Fruit fly (Drosophila melanogaster) whole organism, embryonic: ENCODE data around the gene CG7342.

ENCODE experiments used
- ATbp ChIP-seq: fragments of 200-800 bp; sonication (Bioruptor generic); optimal IDR thresholded peaks from 2 replicates; lab custom pipeline; 2017; ENCODE audit warnings: missing biosample characterization, mild to moderate bottlenecking, missing genetic modification characterization, missing genetic modification reagents
- Atf3 ChIP-seq: fragments of 200-800 bp; sonication (Bioruptor generic); optimal IDR thresholded peaks from 3 replicates; lab custom pipeline; 2016; ENCODE audit warnings: missing biosample characterization, missing genetic modification characterization
- Awh ChIP-seq: fragments of 200-800 bp; sonication (Bioruptor generic); IDR thresholded peaks from 2 replicates; pipeline ENCODE4, ENCODE4 v1.3.6; 2022; ENCODE audit warnings: missing biosample characterization, missing genetic modification characterization
- B-H2 ChIP-seq: fragments of 200-800 bp; sonication (Bioruptor generic); optimal IDR thresholded peaks from 2 replicates; lab custom pipeline; 2018; ENCODE audit warnings: missing biosample characterization, mild to moderate bottlenecking, missing genetic modification characterization
- CG10267 ChIP-seq: fragments of 200-800 bp; sonication (Bioruptor generic); optimal IDR thresholded peaks from 2 replicates; lab custom pipeline; 2018; ENCODE audit warnings: missing biosample characterization, mild to moderate bottlenecking, missing genetic modification characterization, moderate library complexity
- CG10431 ChIP-seq: fragments of 200-800 bp; sonication (Bioruptor generic); optimal IDR thresholded peaks from 3 replicates; lab custom pipeline; 2018; ENCODE audit warnings: missing biosample characterization, mild to moderate bottlenecking, missing genetic modification characterization
- CG11085 ChIP-seq: fragments of 200-800 bp; sonication (Bioruptor generic); IDR thresholded peaks from 2 replicates; pipeline ENCODE4 v1.3.6; 2022; ENCODE audit warnings: missing biosample characterization, missing genetic modification characterization
- CG11456 ChIP-seq: fragments of 200-800 bp; sonication (Bioruptor generic); IDR thresholded peaks from 3 replicates; pipeline ENCODE4 v1.3.6; 2022; ENCODE audit warnings: missing biosample characterization, missing genetic modification characterization
- CG11560 ChIP-seq: fragments of 200-800 bp; sonication (Bioruptor generic); IDR thresholded peaks from 3 replicates; pipeline ENCODE4 v1.3.6; 2022; ENCODE audit warnings: missing biosample characterization, missing genetic modification characterization
- CG11723 ChIP-seq: fragments of 200-800 bp; sonication (Bioruptor generic); optimal IDR thresholded peaks from 2 replicates; lab custom pipeline; 2017; ENCODE audit warnings: missing biosample characterization, mild to moderate bottlenecking, missing genetic modification characterization
- CG12155 ChIP-seq: fragments of 200-800 bp; sonication (Bioruptor generic); optimal IDR thresholded peaks from 3 replicates; lab custom pipeline; 2016; ENCODE audit warnings: missing biosample characterization, missing genetic modification characterization
- CG12219 ChIP-seq: fragments of 200-800 bp; sonication (Bioruptor generic); optimal IDR thresholded peaks from 3 replicates; lab custom pipeline; 2018; ENCODE audit warnings: missing biosample characterization, mild to moderate bottlenecking, missing genetic modification characterization
- CG14441 ChIP-seq: fragments of 200-800 bp; sonication (Bioruptor generic); IDR thresholded peaks from 2 replicates; pipeline ENCODE4 v1.3.6; 2022; ENCODE audit warnings: missing biosample characterization, missing genetic modification characterization
- CG15269 ChIP-seq: fragments of 200-800 bp; sonication (Bioruptor generic); optimal IDR thresholded peaks from 2 replicates; lab custom pipeline; 2018; ENCODE audit warnings: missing biosample characterization, mild to moderate bottlenecking, missing genetic modification characterization, moderate library complexity
- CG15696 ChIP-seq: fragments of 200-800 bp; sonication (Bioruptor generic); optimal IDR thresholded peaks from 2 replicates; lab custom pipeline; 2019; ENCODE audit warnings: missing biosample characterization, mild to moderate bottlenecking, missing genetic modification characterization, moderate library complexity
- CG16779 ChIP-seq: fragments of 200-800 bp; sonication (Bioruptor generic); IDR thresholded peaks from 2 replicates; pipeline ENCODE4 v1.3.6; 2022; ENCODE audit warnings: missing biosample characterization, missing genetic modification characterization
- CG16813 ChIP-seq: fragments of 200-800 bp; sonication (Bioruptor generic); IDR thresholded peaks from 3 replicates; pipeline ENCODE4 v1.3.6; 2022; ENCODE audit warnings: missing biosample characterization, missing genetic modification characterization; ENCODE audit not compliant: partially characterized antibody
- CG2129 ChIP-seq: fragments of 200-800 bp; sonication (Bioruptor generic); IDR thresholded peaks from 2 replicates; pipeline ENCODE4 v1.3.6; 2022; ENCODE audit warnings: missing biosample characterization, missing genetic modification characterization; ENCODE audit not compliant: partially characterized antibody
- CG32772 ChIP-seq: fragments of 200-800 bp; sonication (Bioruptor generic); IDR thresholded peaks from 2 replicates; pipeline ENCODE4 v1.3.6; 2022; ENCODE audit warnings: missing biosample characterization, missing genetic modification characterization
- CG3281 ChIP-seq: fragments of 200-800 bp; sonication (Bioruptor generic); optimal IDR thresholded peaks from 3 replicates; lab custom pipeline; 2017; ENCODE audit warnings: missing biosample characterization, mild to moderate bottlenecking, missing genetic modification characterization
- CG4360 ChIP-seq: fragments of 200-800 bp; sonication (Bioruptor generic); IDR thresholded peaks from 2 replicates; pipeline ENCODE4 v1.3.6; 2022; ENCODE audit warnings: missing biosample characterization, missing genetic modification characterization
- CG7786 ChIP-seq: fragments of 200-800 bp; sonication (Bioruptor generic); optimal IDR thresholded peaks from 2 replicates; lab custom pipeline; 2016; ENCODE audit warnings: missing biosample characterization, missing genetic modification characterization
- CG8388 ChIP-seq: fragments of 200-800 bp; sonication (Bioruptor generic); optimal IDR thresholded peaks from 2 replicates; lab custom pipeline; 2019; ENCODE audit warnings: missing biosample characterization, mild to moderate bottlenecking, missing genetic modification characterization, moderate library complexity
- Dad ChIP-seq: fragments of 200-800 bp; sonication (Bioruptor generic); optimal IDR thresholded peaks from 3 replicates; lab custom pipeline; 2016; ENCODE audit warnings: missing biosample characterization, missing genetic modification characterization
- Dbx ChIP-seq: fragments of 200-800 bp; sonication (Bioruptor generic); IDR thresholded peaks from 3 replicates; pipeline ENCODE4 v1.3.6; 2022; ENCODE audit warnings: missing biosample characterization, missing genetic modification characterization
- Dek ChIP-seq: fragments of 200-800 bp; sonication (Bioruptor generic); optimal IDR thresholded peaks from 3 replicates; lab custom pipeline; 2019; ENCODE audit warnings: missing biosample characterization, mild to moderate bottlenecking, missing genetic modification characterization, moderate library complexity
- E2f2 ChIP-seq: fragments of 200-800 bp; sonication (Bioruptor generic); IDR thresholded peaks from 2 replicates; pipeline ENCODE4 v1.3.6; 2022; ENCODE audit warnings: missing biosample characterization, missing genetic modification characterization
- Elba2 ChIP-seq: fragments of 200-800 bp; sonication (Bioruptor generic); optimal IDR thresholded peaks from 3 replicates; lab custom pipeline; 2016; ENCODE audit warnings: missing biosample characterization, missing genetic modification characterization
- HHEX ChIP-seq: fragments of 200-800 bp; sonication (Bioruptor generic); optimal IDR thresholded peaks from 3 replicates; lab custom pipeline; 2017; ENCODE audit warnings: missing biosample characterization, mild to moderate bottlenecking, missing genetic modification characterization, missing genetic modification reagents
- HLH3B ChIP-seq: fragments of 200-800 bp; sonication (Bioruptor generic); IDR thresholded peaks from 2 replicates; pipeline ENCODE4 v1.3.6; 2022; ENCODE audit warnings: missing biosample characterization, missing genetic modification characterization
- HLH54F ChIP-seq: fragments of 200-800 bp; sonication (Bioruptor generic); optimal IDR thresholded peaks from 3 replicates; lab custom pipeline; 2016; ENCODE audit warnings: missing biosample characterization, missing genetic modification characterization
- Max ChIP-seq: fragments of 200-800 bp; sonication (Bioruptor generic); optimal IDR thresholded peaks from 2 replicates; lab custom pipeline; 2016; ENCODE audit warnings: missing biosample characterization, mild to moderate bottlenecking, missing genetic modification characterization
- Myb ChIP-seq: fragments of 200-800 bp; sonication (Bioruptor generic); optimal IDR thresholded peaks from 2 replicates; lab custom pipeline; 2016; ENCODE audit warnings: missing biosample characterization, missing genetic modification characterization
- Pdp1 ChIP-seq, 2 experiments: fragments of 200-800 bp; sonication (Bioruptor generic); optimal IDR thresholded peaks; 3 replicates each; lab custom pipeline; 2016; ENCODE audit warnings: missing biosample characterization in 2 of 2, missing genetic modification characterization in 2 of 2, mild to moderate bottlenecking in 1 of 2, moderate library complexity in 1 of 2
- Spps ChIP-seq: fragments of 200-800 bp; sonication (Bioruptor generic); optimal IDR thresholded peaks from 2 replicates; lab custom pipeline; 2018; ENCODE audit warnings: missing biosample characterization, mild to moderate bottlenecking, missing genetic modification characterization
- Taf1 ChIP-seq: fragments of 200-800 bp; sonication (Bioruptor generic); IDR thresholded peaks from 2 replicates; pipeline ENCODE4 v1.3.6; 2022; ENCODE audit warnings: missing biosample characterization, missing genetic modification characterization
- amos ChIP-seq: fragments of 200-800 bp; sonication (Bioruptor generic); IDR thresholded peaks from 2 replicates; pipeline ENCODE4 v1.3.6; 2022; ENCODE audit warnings: missing biosample characterization, missing genetic modification characterization; ENCODE audit not compliant: partially characterized antibody
- ato ChIP-seq: fragments of 200-800 bp; sonication (Bioruptor generic); IDR thresholded peaks from 2 replicates; pipeline ENCODE4 v1.3.6; 2022; ENCODE audit warnings: missing biosample characterization, missing genetic modification characterization; ENCODE audit not compliant: partially characterized antibody
- bab2 ChIP-seq: fragments of 200-800 bp; sonication (Bioruptor generic); optimal IDR thresholded peaks from 2 replicates; lab custom pipeline; 2016; ENCODE audit warnings: missing biosample characterization, missing genetic modification characterization
- bowl ChIP-seq: fragments of 200-800 bp; sonication (Bioruptor generic); IDR thresholded peaks from 2 replicates; pipeline ENCODE4 v1.3.6; 2022; ENCODE audit warnings: missing biosample characterization, missing genetic modification characterization
- croc ChIP-seq: fragments of 200-800 bp; sonication (Bioruptor generic); conservative IDR thresholded peaks from 3 replicates; pipeline ENCODE4 v1.3.6; 2022; ENCODE audit warnings: missing biosample characterization, missing genetic modification characterization
- crp ChIP-seq, 2 experiments: fragments of 200-800 bp; sonication (Bioruptor generic); optimal IDR thresholded peaks; 2 replicates in 1 of 2; 3 replicates in 1 of 2; lab custom pipeline; 2017; ENCODE audit warnings: missing biosample characterization in 2 of 2, missing genetic modification characterization in 2 of 2, mild to moderate bottlenecking in 1 of 2, moderate library complexity in 1 of 2
- dati ChIP-seq: fragments of 200-800 bp; sonication (Bioruptor generic); IDR thresholded peaks from 2 replicates; pipeline ENCODE4 v1.3.6; 2022; ENCODE audit warnings: missing biosample characterization, missing genetic modification characterization
- ewg ChIP-seq: fragments of 200-800 bp; sonication (Bioruptor generic); optimal IDR thresholded peaks from 3 replicates; lab custom pipeline; 2017; ENCODE audit warnings: mild to moderate bottlenecking, missing biosample characterization, missing genetic modification reagents, missing genetic modification characterization
- exex ChIP-seq: fragments of 200-800 bp; sonication (Bioruptor generic); optimal IDR thresholded peaks from 4 replicates; lab custom pipeline; 2018; ENCODE audit warnings: missing biosample characterization, mild to moderate bottlenecking, missing genetic modification characterization, moderate library complexity
- hth ChIP-seq: fragments of >200 bp; optimal IDR thresholded peaks from 2 replicates; lab custom pipeline; 2017; ENCODE audit warnings: inconsistent platforms
- jumu ChIP-seq: fragments of 200-800 bp; sonication (Bioruptor generic); optimal IDR thresholded peaks from 3 replicates; lab custom pipeline; 2016; ENCODE audit warnings: missing biosample characterization, missing genetic modification characterization
- nau ChIP-seq: fragments of 200-800 bp; sonication (Bioruptor generic); optimal IDR thresholded peaks from 3 replicates; lab custom pipeline; 2017; ENCODE audit warnings: missing biosample characterization, mild to moderate bottlenecking, missing genetic modification characterization, missing genetic modification reagents
- pb ChIP-seq: fragments of 200-800 bp; sonication (Bioruptor generic); optimal IDR thresholded peaks from 3 replicates; lab custom pipeline; 2016; ENCODE audit warnings: missing biosample characterization, missing genetic modification characterization
- run ChIP-seq: fragments of 200-800 bp; sonication (Bioruptor generic); optimal IDR thresholded peaks from 3 replicates; lab custom pipeline; 2018; ENCODE audit warnings: missing biosample characterization, mild to moderate bottlenecking, missing genetic modification characterization
- sqz ChIP-seq: fragments of 200-800 bp; sonication (Bioruptor generic); optimal IDR thresholded peaks from 3 replicates; lab custom pipeline; 2018; ENCODE audit warnings: missing biosample characterization, mild to moderate bottlenecking, missing genetic modification characterization

The CG7342 gene

dm6 chr3R:19584818-19585217, 18.4 kb upstream of the CG7342 start (continued):
- TF ChIP-seq crp (GFP tag; optimal IDR thresholded peaks at IDR 0.05; lab: Kevin White, UChicago) = peak in 1 of 2 experiments; percentile 6
- TF ChIP-seq Dbx (GFP tag; lab: Robert Waterston, UW) = no peak
- peak; percentile 65; the same call in 2 of the 3 replicates for TF ChIP-seq CG11456 (GFP tag; lab: Robert Waterston, UW)
- no peak for TF ChIP-seq CG15269
- no peak for TF ChIP-seq ato (GFP tag; lab: Robert Waterston, UW)
- peak; percentile 89 for TF ChIP-seq CG12219
- peak; percentile 85 for TF ChIP-seq Spps (tag; lab: Kevin White, UChicago)
- peak; percentile 78 for TF ChIP-seq CG4360 (GFP tag; lab: Robert Waterston, UW)
- peak; percentile 83 for TF ChIP-seq bab2 (GFP tag; lab: Kevin White, UChicago)
- TF ChIP-seq Max = peak; percentile 76
- peak; percentile 41 for TF ChIP-seq HLH54F
- TF ChIP-seq dati = 0 out of 2 replicates have a peak, but pooled peaks have one; percentile 38
- no peak for TF ChIP-seq CG16813
- no peak for TF ChIP-seq Elba2 (GFP tag; lab: Kevin White, UChicago)
- TF ChIP-seq Atf3 = peak; percentile 80
- no peak for TF ChIP-seq exex (tag; lab: Kevin White, UChicago)
- peak; percentile 73 for TF ChIP-seq CG10267
- TF ChIP-seq amos (GFP tag; lab: Robert Waterston, UW) = no peak
- TF ChIP-seq CG32772 (GFP tag; lab: Robert Waterston, UW) = no peak
- TF ChIP-seq ATbp (GFP tag; lab: Kevin White, UChicago) = peak; percentile 97
- no peak for TF ChIP-seq Dek
- TF ChIP-seq Awh (GFP tag; lab: Robert Waterston, UW) = no peak; the same call in none of the 2 replicates
- TF ChIP-seq Taf1 (GFP tag; lab: Robert Waterston, UW) = no peak
- TF ChIP-seq CG16779 (GFP tag; lab: Robert Waterston, UW) = no peak
- TF ChIP-seq B-H2 = no peak
- TF ChIP-seq croc (GFP tag; lab: Robert Waterston, UW) = peak; percentile 44; the same call in 2 of the 3 replicates
- TF ChIP-seq CG11723 (GFP tag; lab: Kevin White, UChicago) = peak; percentile 90
- peak; percentile 96 for TF ChIP-seq CG15696 (tag; lab: Kevin White, UChicago)
- peak; percentile 31; the same call in 1 of the 2 replicates for TF ChIP-seq CG14441
- peak; percentile 84 for TF ChIP-seq pb (GFP tag; lab: Kevin White, UChicago)
- peak; percentile 80 for TF ChIP-seq HLH3B (GFP tag; lab: Robert Waterston, UW)
- peak; percentile 49 for TF ChIP-seq CG7786 (GFP tag; lab: Kevin White, UChicago)
- TF ChIP-seq CG11085 (GFP tag; lab: Robert Waterston, UW) = no peak
- TF ChIP-seq nau (GFP tag; lab: Kevin White, UChicago) = peak; percentile 94
- peak; percentile 91 for TF ChIP-seq HHEX
- TF ChIP-seq hth (lab: Kevin White, UChicago) = no peak
- peak; percentile 95 for TF ChIP-seq sqz (GFP tag; lab: Kevin White, UChicago)
- peak; percentile 69 for TF ChIP-seq ewg (GFP tag; lab: Kevin White, UChicago)
- peak; percentile 11 for TF ChIP-seq CG12155 (GFP tag; lab: Kevin White, UChicago)
- TF ChIP-seq run (tag; lab: Kevin White, UChicago) = peak; percentile 73
- TF ChIP-seq Dad (GFP tag; lab: Kevin White, UChicago) = peak; percentile 78
- peak; percentile 25 for TF ChIP-seq Myb (GFP tag; lab: Kevin White, UChicago)
- no peak for TF ChIP-seq CG2129 (GFP tag; lab: Robert Waterston, UW)
- TF ChIP-seq CG10431 (GFP tag; lab: Kevin White, UChicago) = peak; percentile 92
- TF ChIP-seq jumu = peak; percentile 60
- peak; percentile 51 to 83 for TF ChIP-seq Pdp1 (GFP tag; optimal IDR thresholded peaks at IDR 0.05; lab: Kevin White, UChicago)
- TF ChIP-seq CG8388 (GFP tag; lab: Kevin White, UChicago) = peak; percentile 69
- peak; percentile 51 for TF ChIP-seq bowl (GFP tag; lab: Robert Waterston, UW)
- no peak for TF ChIP-seq CG11560 (tag; lab: Robert Waterston, UW)
- TF ChIP-seq E2f2 (GFP tag; lab: Robert Waterston, UW) = peak; percentile 55
- peak; percentile 77 for TF ChIP-seq CG3281 (GFP tag; lab: Kevin White, UChicago)
